Fruit fly (Drosophila melanogaster): ENCODE measurements around the gene Papss.

Papss gene

DNA sequence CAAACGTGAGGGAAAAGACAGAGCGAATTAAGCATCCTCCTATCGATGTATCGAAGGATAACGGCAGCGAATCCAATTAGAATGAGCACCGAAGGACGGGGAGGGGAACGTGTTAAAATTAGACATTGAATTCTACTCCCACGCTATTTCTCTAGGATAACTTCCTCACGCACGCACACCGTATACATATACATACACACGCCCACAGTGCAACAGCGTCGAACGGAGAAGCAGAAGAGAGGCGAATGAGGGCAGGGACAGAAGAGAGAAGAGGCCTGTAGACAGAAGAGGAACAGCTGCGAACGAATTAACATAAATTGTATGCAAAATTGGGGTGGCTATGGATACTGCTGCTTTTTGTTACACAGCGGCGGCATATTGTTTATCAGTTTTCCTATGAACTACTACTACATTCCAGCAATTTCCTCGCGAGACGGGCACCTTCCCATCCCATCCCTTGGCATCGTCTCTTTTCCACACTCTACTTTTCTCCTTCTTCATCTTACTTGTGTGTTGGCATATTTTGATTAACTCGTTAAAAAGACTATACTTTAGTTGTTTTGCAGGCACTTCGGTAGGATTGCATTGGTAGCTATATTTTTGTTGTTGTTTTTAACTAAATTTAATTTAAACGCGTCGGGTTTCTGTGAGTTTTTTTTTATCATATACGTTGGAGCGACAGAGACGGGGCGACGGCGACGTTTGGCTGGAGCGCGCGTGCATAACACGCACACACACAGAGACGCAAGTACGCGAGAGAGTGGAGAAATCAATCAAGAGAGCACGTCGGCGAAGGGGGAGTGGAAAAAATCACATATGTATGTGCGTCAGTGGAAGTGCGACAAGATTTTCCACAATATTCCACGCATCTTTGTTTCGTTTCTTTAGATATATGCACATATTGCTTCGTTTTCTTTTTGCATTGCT lies 63.4 kb downstream of the Papss start:
- TF ChIP-seq fd96Ca (GFP tag; IDR thresholded peaks at IDR 0.05), result no peak
- TF ChIP-seq CG13204 (GFP tag; optimal IDR thresholded peaks at IDR 0.05), result no peak
- no peak for TF ChIP-seq Snoo (tag; optimal IDR thresholded peaks at IDR 0.05)
- peak; percentile 62; the same call in 1 of the 2 replicates for TF ChIP-seq CG32121 (GFP tag; IDR thresholded peaks at IDR 0.05)
- no peak for TF ChIP-seq CG8159 (tag; optimal IDR thresholded peaks at IDR 0.05)
- peak; percentile 28; the same call in 1 of the 2 replicates for TF ChIP-seq Ets98B (GFP tag; IDR thresholded peaks at IDR 0.05)
- peak; percentile 18 for TF ChIP-seq EcR (GFP tag; optimal IDR thresholded peaks at IDR 0.05)
- TF ChIP-seq D1 (tag; optimal IDR thresholded peaks at IDR 0.05), result no peak
- TF ChIP-seq CG4496 (GFP tag; IDR thresholded peaks at IDR 0.05), result peak; percentile 19; the same call in 1 of the 3 replicates
- no peak for TF ChIP-seq Pif1B (GFP tag; optimal IDR thresholded peaks at IDR 0.05)
- TF ChIP-seq CG17806 (tag; optimal IDR thresholded peaks at IDR 0.05), result no peak
- no peak for TF ChIP-seq Pif1A (GFP tag; optimal IDR thresholded peaks at IDR 0.05)
- TF ChIP-seq gl (tag; optimal IDR thresholded peaks at IDR 0.05), result no peak
- no peak for TF ChIP-seq CG9948 (tag; optimal IDR thresholded peaks at IDR 0.05)
- TF ChIP-seq CG15710 (tag; optimal IDR thresholded peaks at IDR 0.05), result no peak
- TF ChIP-seq rn (GFP tag; IDR thresholded peaks at IDR 0.05), result no peak
- no peak for TF ChIP-seq CG8301 (tag; optimal IDR thresholded peaks at IDR 0.05)
- no peak for TF ChIP-seq CG14655 (GFP tag; optimal IDR thresholded peaks at IDR 0.05)
- TF ChIP-seq CG12605 (GFP tag; IDR thresholded peaks at IDR 0.05), result peak; percentile 7; the same call in 1 of the 2 replicates
- no peak for TF ChIP-seq CG34367 (tag; optimal IDR thresholded peaks at IDR 0.05)
- no peak for TF ChIP-seq CG10348 (GFP tag; IDR thresholded peaks at IDR 0.05)

DNA sequence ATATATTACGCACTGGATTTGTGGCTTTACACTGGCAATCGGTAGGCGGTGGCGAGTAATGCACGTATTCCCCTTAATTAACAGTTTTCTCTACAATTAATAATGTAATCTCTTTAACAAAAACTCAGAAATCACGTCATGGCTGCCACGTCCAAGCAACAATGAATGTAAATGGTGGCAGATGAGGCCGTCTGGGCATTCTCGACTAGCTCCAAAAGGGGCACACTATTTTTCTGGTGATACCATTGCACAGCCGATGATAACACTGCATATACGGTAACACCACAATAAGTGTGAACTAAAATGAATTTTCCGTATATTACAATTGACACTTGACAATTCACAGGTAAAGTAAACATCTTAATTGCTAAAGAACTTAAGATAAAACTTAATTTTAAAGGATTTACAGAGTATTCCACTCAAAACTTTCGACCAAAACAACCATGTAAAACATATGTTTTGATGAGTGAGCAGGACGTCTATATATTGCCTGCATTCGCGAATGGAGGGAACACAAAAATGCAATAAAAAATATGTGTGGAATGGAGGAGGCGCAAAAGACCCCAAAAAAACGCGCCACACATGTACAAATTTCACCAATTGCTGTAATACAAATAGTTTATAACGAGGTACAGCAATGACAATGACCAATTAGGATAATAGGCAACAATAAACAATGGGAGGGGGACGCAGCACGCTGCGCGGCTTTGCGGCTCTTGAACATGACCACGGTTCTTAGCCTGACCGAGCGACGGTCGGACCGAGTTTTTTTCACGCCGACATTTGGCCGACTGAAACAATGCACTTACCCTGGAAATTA lies 64.4 kb downstream of the Papss start:
- TF ChIP-seq fd96Ca (GFP tag; IDR thresholded peaks at IDR 0.05) (no peak), CG8159 (tag; optimal IDR thresholded peaks at IDR 0.05) (peak; percentile 16), CG15710 (tag; optimal IDR thresholded peaks at IDR 0.05) (no peak), Pif1A (GFP tag; optimal IDR thresholded peaks at IDR 0.05) (no peak)

dm6 chr3L:19910054-19910414 lies 64.9 kb downstream of the Papss start, which contains the start of the genes Mi-2 and Prp3:
Gene Mi-2 (minus strand): TSS chr3L:19910215.
Gene Prp3 (plus strand): TSS chr3L:19910300.
- no peak for TF ChIP-seq CG10348 (GFP tag; IDR thresholded peaks at IDR 0.05)
- TF ChIP-seq gl (tag; optimal IDR thresholded peaks at IDR 0.05), result no peak
- TF ChIP-seq CG12605 (GFP tag; IDR thresholded peaks at IDR 0.05), result no peak
- peak; percentile 10 for TF ChIP-seq CG15710 (tag; optimal IDR thresholded peaks at IDR 0.05)
- TF ChIP-seq CG9948 (tag; optimal IDR thresholded peaks at IDR 0.05), result no peak
- TF ChIP-seq Ets98B (GFP tag; IDR thresholded peaks at IDR 0.05), result peak; percentile 20; the same call in 1 of the 2 replicates
- TF ChIP-seq CG13204 (GFP tag; optimal IDR thresholded peaks at IDR 0.05), result no peak
- no peak for TF ChIP-seq rn (GFP tag; IDR thresholded peaks at IDR 0.05)
- peak; percentile 21 for TF ChIP-seq Snoo (tag; optimal IDR thresholded peaks at IDR 0.05)

Measured in whole organism, pupa.